Worm (Caenorhabditis elegans) whole organism, L2 larva: ENCODE measurements around the gene srz-5.

Source experiments
- ceh-82 ChIP-seq: fragments of 150-350 bp; optimal IDR thresholded peaks from 2 replicates; lab custom pipeline; 2014; ENCODE audit warnings: missing biosample characterization, missing genetic modification characterization
- unc-62 ChIP-seq: fragments of 150-350 bp; optimal IDR thresholded peaks from 2 replicates; lab custom pipeline; 2014; ENCODE audit warnings: missing biosample characterization, missing genetic modification reagents, missing genetic modification characterization

- TF ChIP-seq unc-62 (GFP tag; lab: Kevin White, UChicago), result no peak
- no peak for TF ChIP-seq ceh-82 (tag; lab: Kevin White, UChicago)
These were observed 38.9 kb upstream of the srz-5 start, which contains the start of gene dnc-3 for ce11 chrII:3553453-3553852.
